Fruit fly (Drosophila melanogaster) whole organism, embryonic: Measurements from ENCODE around the gene ND-MNLL.

Experiments
- Antp ChIP-seq: fragments of 200-800 bp; sonication (Bioruptor generic); optimal IDR thresholded peaks from 3 replicates; lab custom pipeline; 2016; ENCODE audit warnings: missing biosample characterization, missing genetic modification characterization
- Atf6 ChIP-seq: fragments of 200-800 bp; sonication (Bioruptor generic); IDR thresholded peaks from 2 replicates; pipeline ENCODE4 v1.3.6; 2022; ENCODE audit warnings: missing biosample characterization, missing genetic modification characterization
- C15 ChIP-seq: fragments of 200-800 bp; sonication (Bioruptor generic); IDR thresholded peaks from 3 replicates; pipeline ENCODE4 v1.3.6; 2022; ENCODE audit warnings: missing biosample characterization, missing genetic modification characterization
- CG10267 ChIP-seq: fragments of 200-800 bp; sonication (Bioruptor generic); optimal IDR thresholded peaks from 2 replicates; lab custom pipeline; 2018; ENCODE audit warnings: missing biosample characterization, mild to moderate bottlenecking, missing genetic modification characterization, moderate library complexity
- CG10959 ChIP-seq: fragments of 200-800 bp; sonication (Bioruptor generic); IDR thresholded peaks from 2 replicates; pipeline ENCODE4 v1.3.6; 2022; ENCODE audit warnings: missing biosample characterization, missing genetic modification characterization
- CG12219 ChIP-seq: fragments of 200-800 bp; sonication (Bioruptor generic); optimal IDR thresholded peaks from 3 replicates; lab custom pipeline; 2018; ENCODE audit warnings: missing biosample characterization, mild to moderate bottlenecking, missing genetic modification characterization
- CG12299 ChIP-seq: fragments of 200-800 bp; sonication (Bioruptor generic); optimal IDR thresholded peaks from 2 replicates; lab custom pipeline; 2018; ENCODE audit warnings: missing biosample characterization, mild to moderate bottlenecking, missing genetic modification characterization
- CG12659 ChIP-seq: fragments of 200-800 bp; sonication (Bioruptor generic); optimal IDR thresholded peaks from 3 replicates; lab custom pipeline; 2017; ENCODE audit warnings: mild to moderate bottlenecking, missing biosample characterization, missing genetic modification reagents, missing genetic modification characterization
- CG14050 ChIP-seq: fragments of 200-800 bp; sonication (Bioruptor generic); IDR thresholded peaks from 3 replicates; pipeline ENCODE4 v1.3.6; 2022; ENCODE audit warnings: missing biosample characterization, missing genetic modification characterization
- CG14965 ChIP-seq: fragments of 200-800 bp; sonication (Bioruptor generic); optimal IDR thresholded peaks from 2 replicates; lab custom pipeline; 2016; ENCODE audit warnings: missing biosample characterization, missing genetic modification characterization, borderline replicate concordance
- CG15073 ChIP-seq: fragments of 200-800 bp; sonication (Bioruptor generic); optimal IDR thresholded peaks from 2 replicates; lab custom pipeline; 2016; ENCODE audit warnings: missing biosample characterization, missing genetic modification characterization
- CG15601 ChIP-seq: fragments of 200-800 bp; sonication (Bioruptor generic); optimal IDR thresholded peaks from 3 replicates; lab custom pipeline; 2019; ENCODE audit warnings: missing biosample characterization, mild to moderate bottlenecking, missing genetic modification characterization, moderate library complexity
- CG1602 ChIP-seq: fragments of 200-800 bp; sonication (Bioruptor generic); optimal IDR thresholded peaks from 3 replicates; lab custom pipeline; 2016; ENCODE audit warnings: missing biosample characterization, missing genetic modification characterization
- CG16813 ChIP-seq: fragments of 200-800 bp; sonication (Bioruptor generic); IDR thresholded peaks from 3 replicates; pipeline ENCODE4 v1.3.6; 2022; ENCODE audit warnings: missing biosample characterization, missing genetic modification characterization; ENCODE audit not compliant: partially characterized antibody
- CG18011 ChIP-seq: fragments of 200-800 bp; sonication (Bioruptor generic); optimal IDR thresholded peaks from 2 replicates; lab custom pipeline; 2017; ENCODE audit warnings: missing biosample characterization, missing genetic modification characterization, mild to moderate bottlenecking, moderate library complexity, missing genotype
- CG18599 ChIP-seq: fragments of 200-800 bp; sonication (Bioruptor generic); optimal IDR thresholded peaks from 3 replicates; lab custom pipeline; 2017; ENCODE audit warnings: missing biosample characterization, missing genetic modification characterization, mild to moderate bottlenecking, moderate library complexity, missing genetic modification reagents
- CG2202 ChIP-seq: fragments of 200-800 bp; sonication (Bioruptor generic); optimal IDR thresholded peaks from 2 replicates; lab custom pipeline; 2018; ENCODE audit warnings: missing biosample characterization, mild to moderate bottlenecking, missing genetic modification characterization
- CG30403 ChIP-seq: fragments of 200-800 bp; sonication (Bioruptor generic); optimal IDR thresholded peaks from 3 replicates; lab custom pipeline; 2016; ENCODE audit warnings: missing biosample characterization, missing genetic modification characterization
- CG3281 ChIP-seq: fragments of 200-800 bp; sonication (Bioruptor generic); optimal IDR thresholded peaks from 3 replicates; lab custom pipeline; 2017; ENCODE audit warnings: missing biosample characterization, mild to moderate bottlenecking, missing genetic modification characterization
- CG3995 ChIP-seq: fragments of 200-800 bp; sonication (Bioruptor generic); optimal IDR thresholded peaks from 3 replicates; lab custom pipeline; 2016; ENCODE audit warnings: missing biosample characterization, missing genetic modification characterization
- CG4328 ChIP-seq: fragments of 200-800 bp; sonication (Bioruptor generic); optimal IDR thresholded peaks from 3 replicates; lab custom pipeline; 2017; ENCODE audit warnings: missing biosample characterization, missing genetic modification reagents, missing genetic modification characterization
- CG6272 ChIP-seq: fragments of 200-800 bp; sonication (Bioruptor generic); IDR thresholded peaks from 2 replicates; pipeline ENCODE4 v1.3.6; 2022; ENCODE audit warnings: missing biosample characterization, missing genetic modification characterization
- CG6689 ChIP-seq: fragments of 200-800 bp; sonication (Bioruptor generic); IDR thresholded peaks from 2 replicates; pipeline ENCODE4 v1.3.6; 2022; ENCODE audit warnings: missing biosample characterization, missing genetic modification characterization
- CG7357 ChIP-seq: fragments of 200-800 bp; sonication (Bioruptor generic); IDR thresholded peaks from 3 replicates; pipeline ENCODE4 v1.3.6; 2022; ENCODE audit warnings: missing biosample characterization, missing genetic modification characterization
- CG7556 ChIP-seq: fragments of 200-800 bp; sonication (Bioruptor generic); optimal IDR thresholded peaks from 2 replicates; lab custom pipeline; 2017; ENCODE audit warnings: missing biosample characterization, mild to moderate bottlenecking, missing genetic modification characterization
- CHES-1-like ChIP-seq: fragments of 200-800 bp; sonication (Bioruptor generic); optimal IDR thresholded peaks from 2 replicates; lab custom pipeline; 2016; ENCODE audit warnings: missing biosample characterization, missing genetic modification characterization
- Dfd ChIP-seq, 2 experiments: fragments of >200 bp; optimal IDR thresholded peaks; 2 replicates each; lab custom pipeline; 2017; ENCODE audit warnings: missing biosample characterization in 2 of 2, missing genetic modification characterization in 2 of 2
- Fer2 ChIP-seq: fragments of 200-800 bp; sonication (Bioruptor generic); optimal IDR thresholded peaks from 2 replicates; lab custom pipeline; 2018; ENCODE audit warnings: missing biosample characterization, mild to moderate bottlenecking, missing genetic modification characterization, moderate library complexity
- Gug ChIP-seq: fragments of 200-800 bp; sonication (Bioruptor generic); IDR thresholded peaks from 4 replicates; pipeline ENCODE4 v1.3.6; 2022; ENCODE audit warnings: missing biosample characterization, missing genetic modification characterization
- HHEX ChIP-seq: fragments of 200-800 bp; sonication (Bioruptor generic); optimal IDR thresholded peaks from 3 replicates; lab custom pipeline; 2017; ENCODE audit warnings: missing biosample characterization, mild to moderate bottlenecking, missing genetic modification characterization, missing genetic modification reagents
- Hmr ChIP-seq: fragments of 200-800 bp; sonication (Bioruptor generic); optimal IDR thresholded peaks from 3 replicates; lab custom pipeline; 2017; ENCODE audit warnings: mild to moderate bottlenecking, missing biosample characterization, missing genetic modification reagents, missing genetic modification characterization
- Hr3 ChIP-seq: fragments of 200-800 bp; sonication (Bioruptor generic); optimal IDR thresholded peaks from 3 replicates; lab custom pipeline; 2016; ENCODE audit warnings: missing biosample characterization, missing genetic modification characterization
- Hr78 ChIP-seq, 2 experiments: fragments of 200-800 bp in 1 of 2; fragments of >200 bp in 1 of 2; sonication (Bioruptor generic) in 1 of 2; optimal IDR thresholded peaks; 2 replicates each; lab custom pipeline; 2017 to 2019; ENCODE audit warnings: missing biosample characterization in 2 of 2, missing genetic modification characterization in 2 of 2, mild to moderate bottlenecking in 1 of 2, moderate library complexity in 1 of 2
- Lhr ChIP-seq: fragments of 200-800 bp; sonication (Bioruptor generic); optimal IDR thresholded peaks from 3 replicates; lab custom pipeline; 2017; ENCODE audit warnings: mild to moderate bottlenecking, missing biosample characterization, missing genetic modification reagents, missing genetic modification characterization
- Ssrp ChIP-seq: fragments of 200-800 bp; sonication (Bioruptor generic); optimal IDR thresholded peaks from 2 replicates; lab custom pipeline; 2018; ENCODE audit warnings: missing biosample characterization, mild to moderate bottlenecking, missing genetic modification characterization, moderate library complexity
- ase ChIP-seq: fragments of 200-800 bp; sonication (Bioruptor generic); IDR thresholded peaks from 3 replicates; pipeline ENCODE4 v1.3.6; 2022; ENCODE audit warnings: missing biosample characterization, missing genetic modification characterization
- ash1 ChIP-seq: fragments of 200-800 bp; sonication (Bioruptor generic); optimal IDR thresholded peaks from 2 replicates; lab custom pipeline; 2018; ENCODE audit warnings: missing biosample characterization, mild to moderate bottlenecking, missing genetic modification characterization
- bab2 ChIP-seq: fragments of 200-800 bp; sonication (Bioruptor generic); optimal IDR thresholded peaks from 2 replicates; lab custom pipeline; 2016; ENCODE audit warnings: missing biosample characterization, missing genetic modification characterization
- bcd ChIP-seq: fragments of 200-800 bp; sonication (Bioruptor generic); optimal IDR thresholded peaks from 2 replicates; lab custom pipeline; 2017; ENCODE audit warnings: missing biosample characterization, mild to moderate bottlenecking, missing genetic modification characterization
- btn ChIP-seq: fragments of 200-800 bp; sonication (Bioruptor generic); optimal IDR thresholded peaks from 2 replicates; lab custom pipeline; 2016; ENCODE audit warnings: missing biosample characterization, missing genetic modification characterization
- dmrt99B ChIP-seq: fragments of 200-800 bp; sonication (Bioruptor generic); optimal IDR thresholded peaks from 2 replicates; lab custom pipeline; 2018; ENCODE audit warnings: missing biosample characterization, mild to moderate bottlenecking, missing genetic modification characterization, moderate library complexity
- esg ChIP-seq: fragments of 200-800 bp; sonication (Bioruptor generic); conservative IDR thresholded peaks from 2 replicates; pipeline ENCODE4 v1.3.6; 2022; ENCODE audit warnings: missing biosample characterization, missing genetic modification characterization
- gro ChIP-seq: fragments of 200-800 bp; sonication (Bioruptor generic); optimal IDR thresholded peaks from 2 replicates; lab custom pipeline; 2016; ENCODE audit warnings: missing biosample characterization, missing genetic modification characterization
- hkb ChIP-seq, 2 experiments: fragments of 200-800 bp in 1 of 2; fragments of >200 bp in 1 of 2; sonication (Bioruptor generic) in 1 of 2; IDR thresholded peaks in 1 of 2; optimal IDR thresholded peaks in 1 of 2; 2 replicates each; pipeline versions ENCODE4 v1.3.6 to Lab custom; 2017 to 2022; ENCODE audit warnings: missing biosample characterization in 1 of 2, missing genetic modification characterization in 1 of 2
- lbe ChIP-seq: fragments of 200-800 bp; sonication (Bioruptor generic); optimal IDR thresholded peaks from 2 replicates; lab custom pipeline; 2016; ENCODE audit warnings: missing biosample characterization, mild to moderate bottlenecking, missing genetic modification characterization
- phol ChIP-seq: fragments of 200-800 bp; sonication (Bioruptor generic); optimal IDR thresholded peaks from 3 replicates; lab custom pipeline; 2018; ENCODE audit warnings: missing biosample characterization, mild to moderate bottlenecking, missing genetic modification characterization, moderate library complexity
- run ChIP-seq: fragments of 200-800 bp; sonication (Bioruptor generic); optimal IDR thresholded peaks from 3 replicates; lab custom pipeline; 2018; ENCODE audit warnings: missing biosample characterization, mild to moderate bottlenecking, missing genetic modification characterization
- stwl ChIP-seq: fragments of 200-800 bp; sonication (Bioruptor generic); optimal IDR thresholded peaks from 3 replicates; lab custom pipeline; 2018; ENCODE audit warnings: missing biosample characterization, mild to moderate bottlenecking, missing genetic modification characterization, moderate library complexity
- trem ChIP-seq: fragments of 200-800 bp; optimal IDR thresholded peaks from 3 replicates; lab custom pipeline; 2019; ENCODE audit warnings: missing biosample characterization, mild to moderate bottlenecking, missing genetic modification characterization, moderate library complexity
- zfh1 ChIP-seq: fragments of 200-800 bp; sonication (Bioruptor generic); IDR thresholded peaks from 3 replicates; pipeline ENCODE4 v1.3.6; 2022; ENCODE audit warnings: missing biosample characterization, missing genetic modification characterization

The ND-MNLL gene

dm6 chrX:7911983-7912630, 18.5 kb upstream of the ND-MNLL start, which contains the start of gene snz (continued):
- TF ChIP-seq CG16813 (peak; percentile 71), Hr3 (GFP tag; lab: Kevin White, UChicago) (no peak), phol (tag; lab: Kevin White, UChicago) (no peak), Gug (GFP tag; lab: Robert Waterston, UW) (no peak), Ssrp (tag; lab: Kevin White, UChicago) (no peak), CG12219 (no peak), Fer2 (tag; lab: Kevin White, UChicago) (no peak), CG14050 (GFP tag; lab: Robert Waterston, UW) (no peak), hkb (optimal IDR thresholded peaks at IDR 0.05; lab: Kevin White, UChicago) (no peak), hkb (GFP tag; IDR thresholded peaks at IDR 0.05; lab: Robert Waterston, UW) (no peak), zfh1 (GFP tag; lab: Robert Waterston, UW) (0 out of 3 replicates have a peak, but pooled peaks have one; percentile 27), gro (GFP tag; lab: Kevin White, UChicago) (no peak), CG12659 (peak; percentile 31), CG15601 (tag; lab: Kevin White, UChicago) (no peak), CG2202 (tag; lab: Kevin White, UChicago) (no peak), CG3995 (GFP tag; lab: Kevin White, UChicago) (no peak), run (tag; lab: Kevin White, UChicago) (no peak), bcd (no peak), Dfd (GFP tag; optimal IDR thresholded peaks at IDR 0.05; lab: Kevin White, UChicago) (no peak), Lhr (GFP tag; lab: Kevin White, UChicago) (no peak), C15 (no peak), esg (no peak), Atf6 (GFP tag; lab: Robert Waterston, UW) (no peak), dmrt99B (tag; lab: Kevin White, UChicago) (no peak), CHES-1-like (no peak), CG10959 (no peak), CG4328 (GFP tag; lab: Kevin White, UChicago) (no peak), Hr78 (GFP tag; optimal IDR thresholded peaks at IDR 0.05; lab: Kevin White, UChicago) (no peak), ash1 (no peak), Antp (GFP tag; lab: Kevin White, UChicago) (no peak), lbe (GFP tag; lab: Kevin White, UChicago) (no peak), CG6689 (GFP tag; lab: Robert Waterston, UW) (no peak), HHEX (no peak), CG12299 (tag; lab: Kevin White, UChicago) (no peak), ase (GFP tag; lab: Robert Waterston, UW) (no peak), Hmr (no peak), CG18011 (GFP tag; lab: Kevin White, UChicago) (no peak), stwl (tag; lab: Kevin White, UChicago) (peak; percentile 49), CG7357 (no peak), CG15073 (GFP tag; lab: Kevin White, UChicago) (no peak), CG3281 (GFP tag; lab: Kevin White, UChicago) (no peak), CG14965 (no peak), CG7556 (GFP tag; lab: Kevin White, UChicago) (no peak), CG18599 (GFP tag; lab: Kevin White, UChicago) (no peak), bab2 (GFP tag; lab: Kevin White, UChicago) (no peak), CG10267 (tag; lab: Kevin White, UChicago) (peak; percentile 22), btn (GFP tag; lab: Kevin White, UChicago) (no peak), trem (tag; lab: Kevin White, UChicago) (peak; percentile 1), CG1602 (no peak), CG30403 (GFP tag; lab: Kevin White, UChicago) (no peak), CG6272 (GFP tag; lab: Robert Waterston, UW) (no peak)
